Worm (Caenorhabditis elegans): ENCODE measurements around the gene F38C2.1.

Gene F38C2.1

ce11 chrIV:16277902-16278301 lies 30.7 kb downstream of the F38C2.1 start, which contains the start of gene ccch-2:
TSS of gene ccch-2 (plus strand) at chrIV:16278202.
- no peak for TF ChIP-seq unc-62 (GFP tag; optimal IDR thresholded peaks at IDR 0.05)

ce11 chrIV:16280614-16281013 lies 33.4 kb downstream of the F38C2.1 start, which contains the start of gene clec-191:
TSS of gene clec-191 (minus strand) at chrIV:16280714.
- no peak for TF ChIP-seq unc-62 (GFP tag; optimal IDR thresholded peaks at IDR 0.05)

ce11 chrIV:16290745-16291144 lies 43.5 kb downstream of the F38C2.1 start, which contains the start of gene srz-75:
TSS of gene srz-75 (minus strand) at chrIV:16290845.
- no peak for TF ChIP-seq unc-62 (GFP tag; optimal IDR thresholded peaks at IDR 0.05)

ce11 chrIV:16293889-16294288 lies 46.7 kb downstream of the F38C2.1 start:
- no peak for TF ChIP-seq unc-62 (GFP tag; optimal IDR thresholded peaks at IDR 0.05)

- no peak for TF ChIP-seq unc-62 (GFP tag; optimal IDR thresholded peaks at IDR 0.05)
These were observed 51.6 kb downstream of the F38C2.1 start, which contains the start of gene srz-72 for ce11 chrIV:16298851-16299250. TSS of gene srz-72 (plus strand) at chrIV:16299151.

Data from whole organism, dauer.